Fruit fly (Drosophila melanogaster): Measurements from ENCODE around the gene CG14301.

The CG14301 gene

DNA sequence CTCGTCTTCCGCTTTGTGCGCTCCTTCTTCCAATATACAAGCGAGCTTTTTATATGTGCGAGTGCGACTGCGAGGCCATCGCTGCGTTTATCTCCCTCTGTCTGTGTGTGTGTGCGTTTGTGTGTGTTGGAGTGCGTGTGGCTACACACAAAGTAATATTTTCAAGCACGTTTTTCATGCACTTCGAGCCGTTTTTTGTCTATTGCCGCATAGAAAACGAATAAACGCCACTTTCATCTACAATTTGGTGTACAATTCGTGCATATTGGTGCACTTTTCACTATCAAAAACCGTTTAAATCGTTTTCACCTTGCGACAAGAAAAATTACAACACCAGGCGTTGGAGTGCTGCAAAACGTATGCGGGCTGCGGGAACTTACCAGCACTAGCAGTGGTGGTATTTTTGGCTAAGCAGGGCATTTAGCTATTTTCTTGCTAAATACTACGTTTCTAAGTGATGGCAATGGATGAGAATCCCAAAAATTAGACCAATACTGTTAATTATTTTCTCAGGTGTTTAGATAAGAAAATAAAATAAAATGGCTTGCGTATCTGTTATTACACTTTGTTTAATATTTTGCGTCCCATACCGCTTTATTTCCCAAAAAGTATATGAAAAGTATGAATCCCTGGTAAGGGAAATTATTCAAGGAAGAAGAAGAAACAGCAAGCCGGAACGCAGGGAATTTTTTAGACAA, 17.8 kb upstream of the CG14301 start, which contains the start of the genes CG31224 and CstF64 (continued):
- TF ChIP-seq CG1792 (GFP tag; optimal IDR thresholded peaks at IDR 0.05) (peak; percentile 83), CG18011 (GFP tag; optimal IDR thresholded peaks at IDR 0.05) (no peak), fd102C (GFP tag; optimal IDR thresholded peaks at IDR 0.05) (peak; percentile 15), psq (GFP tag; optimal IDR thresholded peaks at IDR 0.05) (peak; percentile 40), dan (GFP tag; IDR thresholded peaks at IDR 0.05) (no peak), Hr39 (optimal IDR thresholded peaks at IDR 0.05) (no peak), H15 (GFP tag; IDR thresholded peaks at IDR 0.05) (peak; percentile 81), stwl (tag; optimal IDR thresholded peaks at IDR 0.05) (peak; percentile 68), CG11398 (GFP tag; optimal IDR thresholded peaks at IDR 0.05) (peak; percentile 57), chm (GFP tag; IDR thresholded peaks at IDR 0.05) (peak; percentile 80), CG9215 (GFP tag; IDR thresholded peaks at IDR 0.05) (peak; percentile 79), CG33557 (GFP tag; optimal IDR thresholded peaks at IDR 0.05) (peak; percentile 68), CG9876 (GFP tag; optimal IDR thresholded peaks at IDR 0.05) (peak; percentile 75), nom (GFP tag; optimal IDR thresholded peaks at IDR 0.05) (peak; percentile 1), CG3281 (GFP tag; optimal IDR thresholded peaks at IDR 0.05) (peak; percentile 85), Doc3 (GFP tag; IDR thresholded peaks at IDR 0.05; ENCODE audit: partially characterized antibody) (no peak), CG17912 (GFP tag; optimal IDR thresholded peaks at IDR 0.05) (no peak), Dp (GFP tag; optimal IDR thresholded peaks at IDR 0.05) (peak; percentile 23), crol (GFP tag; IDR thresholded peaks at IDR 0.05) (no peak; the same call in 1 of the 2 replicates), exex (tag; optimal IDR thresholded peaks at IDR 0.05) (peak; percentile 50), Nf-YC (tag; optimal IDR thresholded peaks at IDR 0.05) (no peak), az2 (GFP tag; optimal IDR thresholded peaks at IDR 0.05) (peak; percentile 83), Sry-β (GFP tag; optimal IDR thresholded peaks at IDR 0.05) (peak; percentile 95), NC2α (GFP tag; optimal IDR thresholded peaks at IDR 0.05) (peak; percentile 69), CG4282 (GFP tag; optimal IDR thresholded peaks at IDR 0.05) (peak; percentile 84), Myb (GFP tag; optimal IDR thresholded peaks at IDR 0.05) (peak; percentile 73), Aef1 (GFP tag; IDR thresholded peaks at IDR 0.05) (peak; percentile 76), CG3163 (GFP tag; optimal IDR thresholded peaks at IDR 0.05) (peak; percentile 69), CG7839 (tag; optimal IDR thresholded peaks at IDR 0.05) (no peak), Sox102F (GFP tag; optimal IDR thresholded peaks at IDR 0.05) (peak; percentile 84), twi (tag; optimal IDR thresholded peaks at IDR 0.05) (peak; percentile 67), Lhr (GFP tag; optimal IDR thresholded peaks at IDR 0.05) (no peak), CG7745 (tag; optimal IDR thresholded peaks at IDR 0.05) (no peak), CG13894 (tag; optimal IDR thresholded peaks at IDR 0.05) (no peak), Dad (GFP tag; optimal IDR thresholded peaks at IDR 0.05) (peak; percentile 80), CG15514 (GFP tag; optimal IDR thresholded peaks at IDR 0.05) (peak; percentile 70), fu2 (GFP tag; optimal IDR thresholded peaks at IDR 0.05) (peak; percentile 82), wdn (GFP tag; IDR thresholded peaks at IDR 0.05) (peak; percentile 72), Antp (GFP tag; optimal IDR thresholded peaks at IDR 0.05) (peak; percentile 88), tna (GFP tag; IDR thresholded peaks at IDR 0.05; ENCODE audit: partially characterized antibody) (0 out of 2 replicates have a peak, but pooled peaks have one; percentile 33), CG2889 (GFP tag; IDR thresholded peaks at IDR 0.05) (peak; percentile 33; the same call in 1 of the 3 replicates), Sry-δ (GFP tag; optimal IDR thresholded peaks at IDR 0.05) (peak; percentile 75), toy (GFP tag; IDR thresholded peaks at IDR 0.05) (0 out of 2 replicates have a peak, but pooled peaks have one; percentile 25), CG2199 (GFP tag; IDR thresholded peaks at IDR 0.05) (no peak), CG8281 (tag; optimal IDR thresholded peaks at IDR 0.05) (no peak), crp (GFP tag; optimal IDR thresholded peaks at IDR 0.05) (peak in 1 of 2 experiments; percentile 63), CG11456 (GFP tag; IDR thresholded peaks at IDR 0.05) (peak; percentile 85), CG18262 (tag; optimal IDR thresholded peaks at IDR 0.05) (peak; percentile 81), Taf1 (GFP tag; IDR thresholded peaks at IDR 0.05) (peak; percentile 54; the same call in 1 of the 2 replicates)
